ENCODE assay signal across 1 fruit fly cellular context in the genomic region with DNA sequence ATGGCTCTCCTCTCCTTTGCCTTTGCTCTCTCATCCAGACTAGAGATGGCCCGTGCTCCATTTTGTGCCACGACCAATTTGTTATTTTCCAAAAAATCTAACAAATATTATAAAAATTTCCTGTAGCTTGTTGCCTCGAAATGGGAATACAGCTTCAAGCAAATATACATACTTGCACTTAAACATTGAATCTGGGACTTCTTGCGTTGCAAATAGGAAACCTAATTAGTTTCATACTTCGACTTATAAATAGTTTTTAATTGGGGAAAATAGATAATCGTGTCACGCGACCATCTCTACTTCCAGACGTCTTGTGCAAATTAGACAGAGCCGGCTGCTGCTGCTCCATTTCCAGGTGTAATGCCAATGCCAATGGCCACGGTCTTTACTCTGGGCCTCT.
A peak's percentile ranks its signal among the peaks of the same experiment; 100 is the strongest.
TF ChIP-seq lines count a peak whose summit lies in the region.

No protein-coding gene starts in this region.

TF ChIP-seq in whole organism, embryonic, 481 proteins besides CTCF, POLR2A, EP300 and RAD21 (continued from another document and continues in another):
- TF ChIP-seq lov (optimal IDR thresholded peaks at IDR 0.05; lab: Kevin White, UChicago) (no peak), lov (GFP tag; IDR thresholded peaks at IDR 0.05; lab: Robert Waterston, UW) (no peak), row (GFP tag; IDR thresholded peaks at IDR 0.05; lab: Robert Waterston, UW) (peak; percentile 76), Rx (GFP tag; IDR thresholded peaks at IDR 0.05; lab: Robert Waterston, UW) (no peak), CG16815 (GFP tag; optimal IDR thresholded peaks at IDR 0.05; lab: Kevin White, UChicago) (no peak), CG14965 (GFP tag; optimal IDR thresholded peaks at IDR 0.05; lab: Kevin White, UChicago; ENCODE audit: borderline replicate concordance) (no peak), zen (tag; optimal IDR thresholded peaks at IDR 0.05; lab: Kevin White, UChicago) (no peak), Neu2 (GFP tag; optimal IDR thresholded peaks at IDR 0.05; lab: Kevin White, UChicago; ENCODE audit: borderline replicate concordance) (no peak), tna (GFP tag; IDR thresholded peaks at IDR 0.05; lab: Robert Waterston, UW; ENCODE audit: partially characterized antibody) (no peak), CG1529 (GFP tag; optimal IDR thresholded peaks at IDR 0.05; lab: Kevin White, UChicago) (peak; percentile 28), crc (GFP tag; optimal IDR thresholded peaks at IDR 0.05; lab: Kevin White, UChicago) (no peak), cas (GFP tag; IDR thresholded peaks at IDR 0.05; lab: Robert Waterston, UW) (no peak), grn (GFP tag; optimal IDR thresholded peaks at IDR 0.05; lab: Kevin White, UChicago) (no peak), Lim3 (GFP tag; IDR thresholded peaks at IDR 0.05; lab: Robert Waterston, UW) (no peak), Antp (GFP tag; optimal IDR thresholded peaks at IDR 0.05; lab: Kevin White, UChicago) (no peak), CG8478 (optimal IDR thresholded peaks at IDR 0.05; lab: Kevin White, UChicago) (no peak), CG11093 (GFP tag; IDR thresholded peaks at IDR 0.05; lab: Robert Waterston, UW) (0 out of 3 replicates have a peak, but pooled peaks have one; percentile 38), CG13123 (GFP tag; optimal IDR thresholded peaks at IDR 0.05; lab: Kevin White, UChicago) (no peak), sug (tag; optimal IDR thresholded peaks at IDR 0.05; lab: Kevin White, UChicago) (peak; percentile 40), CG12155 (GFP tag; optimal IDR thresholded peaks at IDR 0.05; lab: Kevin White, UChicago) (peak; percentile 8), HLH3B (GFP tag; IDR thresholded peaks at IDR 0.05; lab: Robert Waterston, UW) (peak; percentile 26; the same call in 1 of the 2 replicates), CG9876 (GFP tag; optimal IDR thresholded peaks at IDR 0.05; lab: Kevin White, UChicago) (no peak), lola (GFP tag; optimal IDR thresholded peaks at IDR 0.05; lab: Kevin White, UChicago) (peak in 1 of 3 experiments; percentile 33), pb (GFP tag; optimal IDR thresholded peaks at IDR 0.05; lab: Kevin White, UChicago) (no peak), CG7357 (GFP tag; IDR thresholded peaks at IDR 0.05; lab: Robert Waterston, UW) (no peak), hth (optimal IDR thresholded peaks at IDR 0.05; lab: Kevin White, UChicago) (no peak), CG4424 (GFP tag; optimal IDR thresholded peaks at IDR 0.05; lab: Kevin White, UChicago) (peak; percentile 46), CG12744 (GFP tag; optimal IDR thresholded peaks at IDR 0.05; lab: Kevin White, UChicago) (no peak), PHDP (tag; optimal IDR thresholded peaks at IDR 0.05; lab: Kevin White, UChicago) (peak; percentile 50), Bteb2 (GFP tag; optimal IDR thresholded peaks at IDR 0.05; lab: Kevin White, UChicago) (no peak), CG4854 (GFP tag; optimal IDR thresholded peaks at IDR 0.05; lab: Kevin White, UChicago) (peak; percentile 3), croc (GFP tag; conservative IDR thresholded peaks at IDR 0.05; lab: Robert Waterston, UW) (no peak), bigmax (GFP tag; optimal IDR thresholded peaks at IDR 0.05; lab: Kevin White, UChicago) (no peak), otp (GFP tag; IDR thresholded peaks at IDR 0.05; lab: Robert Waterston, UW) (no peak), Dp (GFP tag; optimal IDR thresholded peaks at IDR 0.05; lab: Kevin White, UChicago) (no peak), Dek (tag; optimal IDR thresholded peaks at IDR 0.05; lab: Kevin White, UChicago) (peak; percentile 49), al (GFP tag; IDR thresholded peaks at IDR 0.05; lab: Robert Waterston, UW) (0 out of 2 replicates have a peak, but pooled peaks have one; percentile 15), NfI (GFP tag; optimal IDR thresholded peaks at IDR 0.05; lab: Kevin White, UChicago) (peak; percentile 45), CG18011 (GFP tag; optimal IDR thresholded peaks at IDR 0.05; lab: Kevin White, UChicago) (no peak), CG3065 (GFP tag; optimal IDR thresholded peaks at IDR 0.05; lab: Kevin White, UChicago) (no peak), CG6689 (GFP tag; IDR thresholded peaks at IDR 0.05; lab: Robert Waterston, UW) (peak; percentile 54), Hr51 (GFP tag; optimal IDR thresholded peaks at IDR 0.05; lab: Kevin White, UChicago) (peak in 1 of 2 experiments; percentile 62), CoRest (tag; optimal IDR thresholded peaks at IDR 0.05; lab: Kevin White, UChicago) (peak; percentile 56), CG10565 (GFP tag; optimal IDR thresholded peaks at IDR 0.05; lab: Kevin White, UChicago) (no peak), z (GFP tag; IDR thresholded peaks at IDR 0.05; lab: Robert Waterston, UW) (no peak), CG1602 (GFP tag; optimal IDR thresholded peaks at IDR 0.05; lab: Kevin White, UChicago) (no peak), klu (GFP tag; IDR thresholded peaks at IDR 0.05; lab: Robert Waterston, UW) (no peak), hkb (optimal IDR thresholded peaks at IDR 0.05; lab: Kevin White, UChicago) (no peak), hkb (GFP tag; IDR thresholded peaks at IDR 0.05; lab: Robert Waterston, UW) (peak; percentile 35; the same call in 1 of the 2 replicates), CG8765 (GFP tag; IDR thresholded peaks at IDR 0.05; lab: Robert Waterston, UW) (no peak), CG33557 (GFP tag; optimal IDR thresholded peaks at IDR 0.05; lab: Kevin White, UChicago) (peak; percentile 7), YL-1 (GFP tag; optimal IDR thresholded peaks at IDR 0.05; lab: Kevin White, UChicago) (no peak), CG11695 (GFP tag; IDR thresholded peaks at IDR 0.05; lab: Robert Waterston, UW) (no peak), E2f1 (GFP tag; IDR thresholded peaks at IDR 0.05; lab: Robert Waterston, UW) (0 out of 2 replicates have a peak, but pooled peaks have one; percentile 27), CG7556 (GFP tag; optimal IDR thresholded peaks at IDR 0.05; lab: Kevin White, UChicago) (peak; percentile 69), Sin3A (optimal IDR thresholded peaks at IDR 0.05; lab: Kevin White, UChicago) (no peak), sc (optimal IDR thresholded peaks at IDR 0.05; lab: Kevin White, UChicago) (no peak), sc (GFP tag; optimal IDR thresholded peaks at IDR 0.05; lab: Kevin White, UChicago) (no peak), hbn (GFP tag; IDR thresholded peaks at IDR 0.05; lab: Robert Waterston, UW; ENCODE audit: partially characterized antibody) (peak; percentile 58), E2f2 (GFP tag; IDR thresholded peaks at IDR 0.05; lab: Robert Waterston, UW) (no peak), CG4617 (GFP tag; optimal IDR thresholded peaks at IDR 0.05; lab: Kevin White, UChicago; ENCODE audit: borderline replicate concordance) (no peak), CG12942 (GFP tag; optimal IDR thresholded peaks at IDR 0.05; lab: Kevin White, UChicago) (no peak), Hey (tag; optimal IDR thresholded peaks at IDR 0.05; lab: Kevin White, UChicago) (no peak), chinmo (GFP tag; IDR thresholded peaks at IDR 0.05; lab: Robert Waterston, UW; ENCODE audit: partially characterized antibody) (0 out of 4 replicates have a peak, but pooled peaks have one; percentile 15), HHEX (GFP tag; optimal IDR thresholded peaks at IDR 0.05; lab: Kevin White, UChicago) (peak; percentile 34), sna (GFP tag; IDR thresholded peaks at IDR 0.05; lab: Robert Waterston, UW; ENCODE audit: partially characterized antibody) (no peak; the same call in 1 of the 2 replicates), Ets65A (GFP tag; lab: Kevin White, UChicago) (no peak), CG10431 (GFP tag; optimal IDR thresholded peaks at IDR 0.05; lab: Kevin White, UChicago) (no peak), CG34224 (GFP tag; IDR thresholded peaks at IDR 0.05; lab: Robert Waterston, UW; ENCODE audit: partially characterized antibody) (peak; percentile 28; the same call in 1 of the 3 replicates), CG10321 (GFP tag; IDR thresholded peaks at IDR 0.05; lab: Robert Waterston, UW) (no peak), CG32532 (GFP tag; IDR thresholded peaks at IDR 0.05; lab: Robert Waterston, UW) (peak; percentile 9; the same call in 1 of the 2 replicates), Gug (GFP tag; IDR thresholded peaks at IDR 0.05; lab: Robert Waterston, UW) (0 out of 4 replicates have a peak, but pooled peaks have one; percentile 7), toy (GFP tag; IDR thresholded peaks at IDR 0.05; lab: Robert Waterston, UW) (no peak), CG6791 (GFP tag; IDR thresholded peaks at IDR 0.05; lab: Robert Waterston, UW; ENCODE audit: partially characterized antibody) (no peak), zfh1 (GFP tag; IDR thresholded peaks at IDR 0.05; lab: Robert Waterston, UW) (peak; percentile 38; the same call in 2 of the 3 replicates), esg (GFP tag; conservative IDR thresholded peaks at IDR 0.05; lab: Robert Waterston, UW) (peak; percentile 32; the same call in 1 of the 2 replicates), CG15269 (tag; optimal IDR thresholded peaks at IDR 0.05; lab: Kevin White, UChicago) (peak; percentile 63), Hsf (GFP tag; optimal IDR thresholded peaks at IDR 0.05; lab: Kevin White, UChicago) (peak; percentile 48), corto (GFP tag; optimal IDR thresholded peaks at IDR 0.05; lab: Kevin White, UChicago) (peak; percentile 66), chm (GFP tag; IDR thresholded peaks at IDR 0.05; lab: Robert Waterston, UW) (no peak), zfh2 (GFP tag; optimal IDR thresholded peaks at IDR 0.05; lab: Kevin White, UChicago) (peak; percentile 55), pan (optimal IDR thresholded peaks at IDR 0.05; lab: Kevin White, UChicago) (no peak), pan (GFP tag; optimal IDR thresholded peaks at IDR 0.05 in 1 of 2, IDR thresholded peaks at IDR 0.05 in 1 of 2) (peak in 1 of 2 experiments; percentile 33), CG8290 (GFP tag; optimal IDR thresholded peaks at IDR 0.05; lab: Kevin White, UChicago) (no peak), CG8290 (tag; optimal IDR thresholded peaks at IDR 0.05; lab: Kevin White, UChicago) (peak in 1 of 2 experiments; percentile 9), Sry-δ (GFP tag; optimal IDR thresholded peaks at IDR 0.05; lab: Kevin White, UChicago) (peak; percentile 56), Fer1 (GFP tag; optimal IDR thresholded peaks at IDR 0.05; lab: Kevin White, UChicago) (peak; percentile 68), pho (GFP tag; optimal IDR thresholded peaks at IDR 0.05; lab: Kevin White, UChicago) (peak; percentile 52), Dref (GFP tag; IDR thresholded peaks at IDR 0.05; lab: Robert Waterston, UW) (no peak), ewg (GFP tag; optimal IDR thresholded peaks at IDR 0.05; lab: Kevin White, UChicago) (no peak), gfzf (GFP tag; optimal IDR thresholded peaks at IDR 0.05; lab: Kevin White, UChicago) (no peak), Mrtf (GFP tag; IDR thresholded peaks at IDR 0.05; lab: Robert Waterston, UW) (no peak), CG8388 (GFP tag; optimal IDR thresholded peaks at IDR 0.05; lab: Kevin White, UChicago) (no peak), CG14710 (tag; optimal IDR thresholded peaks at IDR 0.05; lab: Kevin White, UChicago) (peak; percentile 38), Kr (GFP tag; optimal IDR thresholded peaks at IDR 0.05; lab: Kevin White, UChicago) (no peak), nmo (GFP tag; optimal IDR thresholded peaks at IDR 0.05; lab: Kevin White, UChicago) (peak; percentile 48), CG42726 (GFP tag; IDR thresholded peaks at IDR 0.05; lab: Robert Waterston, UW; ENCODE audit: partially characterized antibody) (no peak), odd (GFP tag; optimal IDR thresholded peaks at IDR 0.05; lab: Kevin White, UChicago) (no peak), CG34422 (GFP tag; IDR thresholded peaks at IDR 0.05; lab: Robert Waterston, UW) (0 out of 3 replicates have a peak, but pooled peaks have one; percentile 29), Fer2 (tag; optimal IDR thresholded peaks at IDR 0.05; lab: Kevin White, UChicago) (no peak), so (GFP tag; IDR thresholded peaks at IDR 0.05; lab: Robert Waterston, UW) (no peak), CG15601 (tag; optimal IDR thresholded peaks at IDR 0.05; lab: Kevin White, UChicago) (peak; percentile 23), Eip74EF (GFP tag; optimal IDR thresholded peaks at IDR 0.05; lab: Kevin White, UChicago) (no peak), CG31224 (GFP tag; IDR thresholded peaks at IDR 0.05; lab: Robert Waterston, UW) (peak; percentile 32; the same call in 1 of the 2 replicates), twi (tag; optimal IDR thresholded peaks at IDR 0.05; lab: Kevin White, UChicago) (no peak), CG1792 (GFP tag; optimal IDR thresholded peaks at IDR 0.05; lab: Kevin White, UChicago) (no peak), phol (tag; optimal IDR thresholded peaks at IDR 0.05; lab: Kevin White, UChicago) (peak; percentile 64), Taf1 (GFP tag; IDR thresholded peaks at IDR 0.05; lab: Robert Waterston, UW) (no peak), CG14667 (GFP tag; IDR thresholded peaks at IDR 0.05; lab: Robert Waterston, UW) (no peak), slp2 (GFP tag; optimal IDR thresholded peaks at IDR 0.05; lab: Kevin White, UChicago) (peak; percentile 19), ase (GFP tag; IDR thresholded peaks at IDR 0.05; lab: Robert Waterston, UW) (no peak), Meics (GFP tag; optimal IDR thresholded peaks at IDR 0.05; lab: Kevin White, UChicago) (peak; percentile 62), trem (tag; optimal IDR thresholded peaks at IDR 0.05; lab: Kevin White, UChicago) (peak; percentile 28), mld (GFP tag; IDR thresholded peaks at IDR 0.05; lab: Robert Waterston, UW; ENCODE audit: partially characterized antibody) (no peak), CG2875 (GFP tag; optimal IDR thresholded peaks at IDR 0.05; lab: Kevin White, UChicago) (no peak), h (optimal IDR thresholded peaks at IDR 0.05; lab: Kevin White, UChicago) (no peak), CG3163 (GFP tag; optimal IDR thresholded peaks at IDR 0.05; lab: Kevin White, UChicago) (no peak), ftz-f1 (GFP tag; optimal IDR thresholded peaks at IDR 0.05; lab: Kevin White, UChicago) (no peak), Bgb (GFP tag; IDR thresholded peaks at IDR 0.05; lab: Robert Waterston, UW; ENCODE audit: partially characterized antibody) (peak; percentile 31; the same call in 1 of the 2 replicates), gsb (GFP tag; IDR thresholded peaks at IDR 0.05; lab: Robert Waterston, UW) (no peak), CG4820 (GFP tag; optimal IDR thresholded peaks at IDR 0.05; lab: Kevin White, UChicago) (no peak), tup (GFP tag; optimal IDR thresholded peaks at IDR 0.05; lab: Kevin White, UChicago) (no peak), CG9727 (GFP tag; optimal IDR thresholded peaks at IDR 0.05; lab: Kevin White, UChicago) (peak; percentile 53), CG6683 (GFP tag; optimal IDR thresholded peaks at IDR 0.05; lab: Kevin White, UChicago) (no peak), kah (GFP tag; optimal IDR thresholded peaks at IDR 0.05; lab: Kevin White, UChicago) (no peak), bcd (GFP tag; optimal IDR thresholded peaks at IDR 0.05; lab: Kevin White, UChicago) (peak; percentile 51), fu2 (GFP tag; optimal IDR thresholded peaks at IDR 0.05; lab: Kevin White, UChicago) (no peak)
